Worm (Caenorhabditis elegans) whole organism, early embryonic: ENCODE results near the gene spp-10.

Experiments used
- B0310.2 ChIP-seq: sonication (generic microtip); optimal IDR thresholded peaks from 2 replicates; lab custom pipeline; 2016; ENCODE audit warnings: mild to moderate bottlenecking, missing genetic modification characterization, missing compliant biosample characterization
- F13C5.2 ChIP-seq: sonication (generic microtip); optimal IDR thresholded peaks from 2 replicates; lab custom pipeline; 2017; ENCODE audit warnings: mild to moderate bottlenecking, missing genetic modification characterization, inconsistent platforms, missing compliant biosample characterization
- aly-1 ChIP-seq: sonication (generic microtip); optimal IDR thresholded peaks from 2 replicates; lab custom pipeline; 2016; ENCODE audit warnings: missing genetic modification characterization, missing compliant biosample characterization
- ama-1 ChIP-seq: fragments of 150-350 bp; optimal IDR thresholded peaks from 2 replicates; lab custom pipeline; 2014
- ceh-13 ChIP-seq: fragments of 200-800 bp; sonication (Bioruptor generic); optimal IDR thresholded peaks from 2 replicates; lab custom pipeline; 2018; ENCODE audit warnings: mild to moderate bottlenecking, missing genetic modification characterization, missing compliant biosample characterization
- ceh-36 ChIP-seq: sonication (generic microtip); optimal IDR thresholded peaks from 2 replicates; lab custom pipeline; 2016; ENCODE audit warnings: missing genetic modification characterization, inconsistent platforms, missing compliant biosample characterization
- ets-7 ChIP-seq: sonication (generic microtip); optimal IDR thresholded peaks from 2 replicates; lab custom pipeline; 2016; ENCODE audit warnings: missing genotype, missing genetic modification characterization, missing compliant biosample characterization
- flt-1 ChIP-seq: fragments of 200-800 bp; sonication (Bioruptor generic); IDR thresholded peaks from 2 replicates; pipeline ENCODE4 v1.3.6; 2022; ENCODE audit warnings: missing genetic modification characterization, missing compliant biosample characterization
- hmbx-1 ChIP-seq: sonication (generic microtip); optimal IDR thresholded peaks from 2 replicates; lab custom pipeline; 2016; ENCODE audit warnings: mild to moderate bottlenecking, missing genetic modification characterization, missing compliant biosample characterization
- hmg-4 ChIP-seq: fragments of 200-800 bp; sonication (Bioruptor generic); optimal IDR thresholded peaks from 2 replicates; lab custom pipeline; 2018; ENCODE audit warnings: mild to moderate bottlenecking, missing genetic modification characterization, missing compliant biosample characterization
- hnd-1 ChIP-seq: sonication (generic microtip); optimal IDR thresholded peaks from 2 replicates; lab custom pipeline; 2016; ENCODE audit warnings: missing genetic modification characterization, missing compliant biosample characterization
- pes-1 ChIP-seq: fragments of 200-800 bp; sonication (Bioruptor generic); IDR thresholded peaks from 2 replicates; pipeline ENCODE4 v1.3.6; 2022; ENCODE audit warnings: missing genetic modification reagents, missing genetic modification characterization, missing compliant biosample characterization
- scrt-1 ChIP-seq: fragments of 200-800 bp; sonication (Bioruptor generic); IDR thresholded peaks from 2 replicates; pipeline ENCODE4 v1.3.6; 2022; ENCODE audit warnings: missing genetic modification characterization, missing compliant biosample characterization
- sea-1 ChIP-seq: fragments of 200-800 bp; sonication (Bioruptor generic); conservative IDR thresholded peaks from 2 replicates; pipeline ENCODE4 v1.3.6; 2022; ENCODE audit warnings: missing genetic modification characterization, missing compliant biosample characterization
- tbx-11 ChIP-seq: fragments of 200-800 bp; sonication (Bioruptor generic); IDR thresholded peaks from 2 replicates; pipeline ENCODE4 v1.3.6; 2022; ENCODE audit warnings: missing genetic modification characterization, missing compliant biosample characterization
- tbx-37 ChIP-seq: fragments of 200-800 bp; sonication (Bioruptor generic); conservative IDR thresholded peaks from 2 replicates; pipeline ENCODE4 v1.3.6; 2022; ENCODE audit warnings: missing genetic modification reagents, missing genetic modification characterization, missing compliant biosample characterization
- tra-4 ChIP-seq: sonication (generic microtip); optimal IDR thresholded peaks from 2 replicates; lab custom pipeline; 2017; ENCODE audit warnings: missing genetic modification characterization, missing compliant biosample characterization

spp-10 gene

DNA sequence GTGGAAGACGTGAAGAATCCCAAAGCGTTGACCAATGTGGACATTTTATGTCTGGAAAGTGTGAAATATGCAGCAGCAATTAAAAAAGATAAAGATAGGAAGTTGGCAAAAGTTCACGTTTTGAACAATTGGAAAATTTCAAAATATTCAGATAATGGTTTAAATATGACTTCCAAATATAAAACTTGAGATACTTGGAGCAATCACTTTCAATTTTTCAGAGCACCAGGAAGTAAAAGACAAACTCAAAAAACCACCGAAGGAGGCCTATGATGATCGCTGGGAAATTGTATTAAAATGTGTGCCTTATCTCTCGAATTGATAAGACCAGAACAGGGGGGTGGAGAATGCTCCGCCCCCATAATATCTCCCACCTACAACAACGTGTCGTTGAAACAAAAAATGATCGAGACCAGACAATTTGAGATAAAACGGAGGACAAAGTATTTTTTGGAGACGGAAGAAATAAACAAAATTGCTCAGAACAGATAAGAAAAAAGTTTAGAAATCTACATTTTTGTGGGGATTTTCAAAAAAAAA, 25.2 kb upstream of the spp-10 start, which contains the start of gene eppl-1:
eppl-1 (minus strand) TSS at position 51 of the 540 bp plus-strand sequence.
- no peak for TF ChIP-seq ceh-13 (GFP tag; lab: Kevin White, UChicago)
- no peak for TF ChIP-seq ceh-36
- TF ChIP-seq aly-1 (tag; lab: Kevin White, UChicago): no peak
- TF ChIP-seq tbx-11 (GFP tag; lab: Robert Waterston, UW): no peak

ce11 chrIV:8453178-8453577, 23.8 kb upstream of the spp-10 start:
- TF ChIP-seq hmg-4 (no peak), B0310.2 (tag; lab: Kevin White, UChicago) (no peak)

DNA sequence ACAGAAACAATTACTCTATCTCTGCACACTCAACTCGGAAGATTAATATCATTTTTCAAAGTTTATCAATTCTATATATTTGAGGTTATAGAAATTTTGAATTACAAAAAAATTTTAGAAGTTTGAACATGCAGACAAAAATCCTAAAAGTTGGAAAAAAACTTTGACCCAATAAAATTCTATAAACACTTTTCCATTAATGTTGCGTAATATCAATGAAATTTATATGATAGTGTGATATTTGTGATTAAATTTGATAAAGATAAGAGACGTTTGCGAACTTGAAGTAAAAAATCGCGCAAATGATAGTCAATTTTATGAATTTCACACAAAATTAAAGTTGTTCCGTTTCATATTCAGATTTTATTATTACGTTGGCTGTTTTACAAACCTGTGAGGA, 22.9 kb upstream of the spp-10 start:
- no peak for TF ChIP-seq tbx-37

- TF ChIP-seq hmg-4 (no peak), ama-1 (no peak), tra-4 (tag; lab: Kevin White, UChicago) (no peak), tbx-11 (GFP tag; lab: Robert Waterston, UW) (no peak), ceh-36 (no peak)
These were observed 20.1 kb upstream of the spp-10 start, which contains the start of gene syx-4 for ce11 chrIV:8456899-8457298. Gene syx-4 (plus strand): TSS chrIV:8457280.

ce11 chrIV:8460208-8460607, 16.8 kb upstream of the spp-10 start, which contains the start of gene ant-1.4:
Gene ant-1.4 (minus strand): TSS chrIV:8460308.
- TF ChIP-seq ama-1: no peak
- no peak for TF ChIP-seq sea-1
- TF ChIP-seq ceh-13 (GFP tag; lab: Kevin White, UChicago): no peak
- no peak for TF ChIP-seq scrt-1

- TF ChIP-seq F13C5.2 (tag; lab: Kevin White, UChicago) (no peak), flt-1 (GFP tag; lab: Robert Waterston, UW) (no peak), ets-7 (no peak), tbx-11 (GFP tag; lab: Robert Waterston, UW) (no peak), tra-4 (tag; lab: Kevin White, UChicago) (no peak)
These were observed 15.8 kb upstream of the spp-10 start for ce11 chrIV:8461177-8461576.

DNA sequence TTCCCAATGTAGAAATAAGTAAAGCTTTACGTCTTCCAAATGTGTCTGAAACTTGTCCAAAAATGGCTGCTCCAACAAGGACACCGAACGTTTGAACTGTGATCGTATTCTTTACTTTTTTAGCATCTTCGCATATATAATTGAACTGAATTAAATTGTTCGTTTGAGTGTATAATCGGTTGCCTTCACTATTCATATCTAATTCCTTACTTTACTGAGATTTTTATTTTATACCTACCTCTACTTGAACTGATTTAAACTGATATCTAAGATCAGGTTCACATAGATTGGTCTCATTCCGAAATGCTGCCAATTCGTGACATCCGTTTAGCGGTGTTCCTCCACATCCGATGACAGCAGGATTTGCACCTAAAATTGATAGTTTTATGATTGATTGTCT, 14.6 kb upstream of the spp-10 start:
- TF ChIP-seq tbx-37: no peak
- no peak for TF ChIP-seq B0310.2 (tag; lab: Kevin White, UChicago)
- TF ChIP-seq hmg-4: no peak
- no peak for TF ChIP-seq ceh-13 (GFP tag; lab: Kevin White, UChicago)
- TF ChIP-seq scrt-1: no peak
- TF ChIP-seq F13C5.2 (tag; lab: Kevin White, UChicago): no peak
- no peak for TF ChIP-seq ceh-36
- no peak for TF ChIP-seq hmbx-1 (tag; lab: Kevin White, UChicago)
- no peak for TF ChIP-seq aly-1 (tag; lab: Kevin White, UChicago)
- TF ChIP-seq ama-1: no peak
- TF ChIP-seq sea-1: no peak
- no peak for TF ChIP-seq ets-7
- no peak for TF ChIP-seq tra-4 (tag; lab: Kevin White, UChicago)
- no peak for TF ChIP-seq pes-1 (GFP tag; lab: Robert Waterston, UW)
- TF ChIP-seq tbx-11 (GFP tag; lab: Robert Waterston, UW): no peak
- TF ChIP-seq flt-1 (GFP tag; lab: Robert Waterston, UW): no peak
- no peak for TF ChIP-seq hnd-1 (tag; lab: Kevin White, UChicago)

DNA sequence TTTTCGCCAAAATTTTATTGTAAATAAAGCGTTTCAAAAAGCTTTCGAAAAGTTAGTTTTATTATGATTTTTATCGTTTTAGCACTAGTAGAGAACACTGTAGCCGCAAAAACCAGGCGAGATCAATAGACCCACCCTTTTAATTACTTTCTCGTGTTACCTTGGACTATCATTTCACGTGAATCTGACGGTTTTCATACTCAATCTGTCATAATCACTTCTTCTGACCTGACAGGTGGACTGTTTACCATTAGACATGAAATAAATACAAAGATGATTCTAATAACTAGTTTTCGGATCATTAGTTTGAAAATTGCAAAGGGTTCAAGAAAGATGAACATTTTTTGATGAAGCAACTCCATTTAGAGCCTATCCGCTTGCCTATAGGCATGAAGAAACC, 13.9 kb upstream of the spp-10 start:
- TF ChIP-seq pes-1 (GFP tag; lab: Robert Waterston, UW) (no peak), hmbx-1 (tag; lab: Kevin White, UChicago) (no peak), B0310.2 (tag; lab: Kevin White, UChicago) (no peak), F13C5.2 (tag; lab: Kevin White, UChicago) (no peak), hnd-1 (tag; lab: Kevin White, UChicago) (no peak), tbx-11 (GFP tag; lab: Robert Waterston, UW) (no peak)

- TF ChIP-seq ets-7: no peak
- no peak for TF ChIP-seq tra-4 (tag; lab: Kevin White, UChicago)
- TF ChIP-seq tbx-11 (GFP tag; lab: Robert Waterston, UW): no peak
- no peak for TF ChIP-seq flt-1 (GFP tag; lab: Robert Waterston, UW)
- TF ChIP-seq hmg-4: no peak
- TF ChIP-seq hmbx-1 (tag; lab: Kevin White, UChicago): no peak
- TF ChIP-seq aly-1 (tag; lab: Kevin White, UChicago): no peak
- no peak for TF ChIP-seq ama-1
- TF ChIP-seq scrt-1: no peak
- no peak for TF ChIP-seq ceh-36
- no peak for TF ChIP-seq F13C5.2 (tag; lab: Kevin White, UChicago)
- no peak for TF ChIP-seq B0310.2 (tag; lab: Kevin White, UChicago)
- TF ChIP-seq hnd-1 (tag; lab: Kevin White, UChicago): no peak
- TF ChIP-seq tbx-37: no peak
- TF ChIP-seq ceh-13 (GFP tag; lab: Kevin White, UChicago): no peak
- TF ChIP-seq pes-1 (GFP tag; lab: Robert Waterston, UW): no peak
- TF ChIP-seq sea-1: no peak
These were observed 13.3 kb upstream of the spp-10 start, which contains the start of gene str-176 for ce11 chrIV:8463716-8464115. Gene str-176 (minus strand): TSS chrIV:8463816.
